Fruit fly (Drosophila melanogaster) whole organism, embryonic: ENCODE data around the gene mol.
A peak's percentile ranks its signal among the peaks of the same experiment; 100 is the strongest.

ENCODE experiments used
- Aef1 ChIP-seq: fragments of 200-800 bp; sonication (Bioruptor generic); IDR thresholded peaks from 3 replicates; pipeline ENCODE4 v1.3.6; 2022; ENCODE audit warnings: missing biosample characterization, missing genetic modification characterization
- Asciz ChIP-seq: fragments of 200-800 bp; sonication (Bioruptor generic); optimal IDR thresholded peaks from 2 replicates; lab custom pipeline; 2017; ENCODE audit warnings: missing biosample characterization, mild to moderate bottlenecking, missing genetic modification characterization, missing genetic modification reagents
- Bteb2 ChIP-seq: fragments of 200-800 bp; sonication (Bioruptor generic); optimal IDR thresholded peaks from 2 replicates; lab custom pipeline; 2016; ENCODE audit warnings: missing biosample characterization, missing genetic modification characterization
- CG10959 ChIP-seq: fragments of 200-800 bp; sonication (Bioruptor generic); IDR thresholded peaks from 2 replicates; pipeline ENCODE4 v1.3.6; 2022; ENCODE audit warnings: missing biosample characterization, missing genetic modification characterization
- CG11247 ChIP-seq: fragments of 200-800 bp; sonication (Bioruptor generic); IDR thresholded peaks from 2 replicates; pipeline ENCODE4 v1.3.6; 2022; ENCODE audit warnings: missing biosample characterization, missing genetic modification characterization
- CG11695 ChIP-seq: fragments of 200-800 bp; sonication (Bioruptor generic); IDR thresholded peaks from 3 replicates; pipeline ENCODE4 v1.3.6; 2022; ENCODE audit warnings: missing biosample characterization, missing genetic modification characterization
- CG11696 ChIP-seq: fragments of 200-800 bp; sonication (Bioruptor generic); IDR thresholded peaks from 2 replicates; pipeline ENCODE4 v1.3.6; 2022; ENCODE audit warnings: missing biosample characterization, missing genetic modification characterization
- CG11723 ChIP-seq: fragments of 200-800 bp; sonication (Bioruptor generic); optimal IDR thresholded peaks from 2 replicates; lab custom pipeline; 2017; ENCODE audit warnings: missing biosample characterization, mild to moderate bottlenecking, missing genetic modification characterization
- CG12104 ChIP-seq: fragments of 200-800 bp; sonication (Bioruptor generic); optimal IDR thresholded peaks from 3 replicates; lab custom pipeline; 2016; ENCODE audit warnings: missing biosample characterization, missing genetic modification characterization
- CG17186 ChIP-seq: fragments of 200-800 bp; sonication (Bioruptor generic); optimal IDR thresholded peaks from 3 replicates; lab custom pipeline; 2017; ENCODE audit warnings: missing biosample characterization, missing genetic modification reagents, missing genetic modification characterization
- CG17328 ChIP-seq: fragments of 200-800 bp; sonication (Bioruptor generic); IDR thresholded peaks from 2 replicates; pipeline ENCODE4 v1.3.6; 2022; ENCODE audit warnings: missing biosample characterization, missing genetic modification characterization
- CG17385 ChIP-seq: fragments of 200-800 bp; sonication (Bioruptor generic); optimal IDR thresholded peaks from 3 replicates; lab custom pipeline; 2018; ENCODE audit warnings: missing biosample characterization, mild to moderate bottlenecking, missing genetic modification characterization
- CG1792 ChIP-seq: fragments of 200-800 bp; sonication (Bioruptor generic); optimal IDR thresholded peaks from 2 replicates; lab custom pipeline; 2016; ENCODE audit warnings: missing biosample characterization, missing genetic modification characterization
- CG18476 ChIP-seq: fragments of 200-800 bp; sonication (Bioruptor generic); optimal IDR thresholded peaks from 2 replicates; lab custom pipeline; 2016; ENCODE audit warnings: missing biosample characterization, mild to moderate bottlenecking, missing genetic modification characterization
- CG18599 ChIP-seq: fragments of 200-800 bp; sonication (Bioruptor generic); optimal IDR thresholded peaks from 3 replicates; lab custom pipeline; 2017; ENCODE audit warnings: missing biosample characterization, missing genetic modification characterization, mild to moderate bottlenecking, moderate library complexity, missing genetic modification reagents
- CG2129 ChIP-seq: fragments of 200-800 bp; sonication (Bioruptor generic); IDR thresholded peaks from 2 replicates; pipeline ENCODE4 v1.3.6; 2022; ENCODE audit warnings: missing biosample characterization, missing genetic modification characterization; ENCODE audit not compliant: partially characterized antibody
- CG3065 ChIP-seq: fragments of 200-800 bp; sonication (Bioruptor generic); optimal IDR thresholded peaks from 2 replicates; lab custom pipeline; 2016; ENCODE audit warnings: missing biosample characterization, missing genetic modification characterization
- CG32767 ChIP-seq: fragments of 200-800 bp; sonication (Bioruptor generic); IDR thresholded peaks from 2 replicates; pipeline ENCODE4 v1.3.6; 2022; ENCODE audit warnings: missing biosample characterization, missing genetic modification characterization
- CG6813 ChIP-seq: fragments of 200-800 bp; sonication (Bioruptor generic); optimal IDR thresholded peaks from 2 replicates; lab custom pipeline; 2017; ENCODE audit warnings: missing biosample characterization, missing genetic modification characterization, mild to moderate bottlenecking, moderate library complexity, missing genetic modification reagents
- CG7556 ChIP-seq: fragments of 200-800 bp; sonication (Bioruptor generic); optimal IDR thresholded peaks from 2 replicates; lab custom pipeline; 2017; ENCODE audit warnings: missing biosample characterization, mild to moderate bottlenecking, missing genetic modification characterization
- CG9727 ChIP-seq: fragments of 200-800 bp; sonication (Bioruptor generic); optimal IDR thresholded peaks from 3 replicates; lab custom pipeline; 2017; ENCODE audit warnings: missing biosample characterization, mild to moderate bottlenecking, missing genetic modification characterization
- CTCF ChIP-seq: fragments of 200-800 bp; sonication (Bioruptor generic); optimal IDR thresholded peaks from 2 replicates; lab custom pipeline; 2017; ENCODE audit warnings: missing biosample characterization, mild to moderate bottlenecking, missing genetic modification characterization, moderate library complexity
- HHEX ChIP-seq: fragments of 200-800 bp; sonication (Bioruptor generic); optimal IDR thresholded peaks from 3 replicates; lab custom pipeline; 2017; ENCODE audit warnings: missing biosample characterization, mild to moderate bottlenecking, missing genetic modification characterization, missing genetic modification reagents
- HLH4C ChIP-seq: fragments of 200-800 bp; sonication (Bioruptor generic); IDR thresholded peaks from 3 replicates; pipeline ENCODE4 v1.3.6; 2022; ENCODE audit warnings: missing biosample characterization, missing genetic modification characterization; ENCODE audit not compliant: partially characterized antibody
- Hand ChIP-seq: fragments of 200-800 bp; sonication (Bioruptor generic); optimal IDR thresholded peaks from 2 replicates; lab custom pipeline; 2017; ENCODE audit warnings: mild to moderate bottlenecking, missing biosample characterization, missing genetic modification reagents, missing genetic modification characterization
- Hmr ChIP-seq: fragments of 200-800 bp; sonication (Bioruptor generic); optimal IDR thresholded peaks from 3 replicates; lab custom pipeline; 2017; ENCODE audit warnings: mild to moderate bottlenecking, missing biosample characterization, missing genetic modification reagents, missing genetic modification characterization
- NC2α ChIP-seq: fragments of 200-800 bp; sonication (Bioruptor generic); optimal IDR thresholded peaks from 2 replicates; lab custom pipeline; 2016; ENCODE audit warnings: missing biosample characterization, missing genetic modification characterization
- NFAT ChIP-seq: fragments of 200-800 bp; sonication (Bioruptor generic); IDR thresholded peaks from 2 replicates; pipeline ENCODE4 v1.3.6; 2022; ENCODE audit warnings: missing biosample characterization, missing genetic modification characterization
- NK7.1 ChIP-seq: fragments of 200-800 bp; sonication (Bioruptor generic); optimal IDR thresholded peaks from 3 replicates; lab custom pipeline; 2016; ENCODE audit warnings: missing biosample characterization, missing genetic modification characterization
- NfI ChIP-seq: fragments of 200-800 bp; sonication (Bioruptor generic); optimal IDR thresholded peaks from 3 replicates; lab custom pipeline; 2018; ENCODE audit warnings: missing biosample characterization, mild to moderate bottlenecking, missing genetic modification characterization, moderate library complexity
- Side ChIP-seq: fragments of 200-800 bp; sonication (Bioruptor generic); optimal IDR thresholded peaks from 2 replicates; lab custom pipeline; 2016; ENCODE audit warnings: missing biosample characterization, missing genetic modification characterization
- ase ChIP-seq: fragments of 200-800 bp; sonication (Bioruptor generic); IDR thresholded peaks from 3 replicates; pipeline ENCODE4 v1.3.6; 2022; ENCODE audit warnings: missing biosample characterization, missing genetic modification characterization
- caup ChIP-seq: fragments of 200-800 bp; sonication (Bioruptor generic); optimal IDR thresholded peaks from 3 replicates; lab custom pipeline; 2017; ENCODE audit warnings: missing biosample characterization, mild to moderate bottlenecking, missing genetic modification characterization, moderate library complexity; ENCODE audit not compliant: severe bottlenecking
- chif ChIP-seq, 2 experiments: fragments of 200-800 bp; sonication (Bioruptor generic); optimal IDR thresholded peaks; 3 replicates each; lab custom pipeline; 2016; ENCODE audit warnings: missing biosample characterization in 2 of 2, missing genetic modification characterization in 2 of 2
- chinmo ChIP-seq: fragments of 200-800 bp; sonication (Bioruptor generic); IDR thresholded peaks from 4 replicates; pipeline ENCODE4 v1.3.6; 2022; ENCODE audit warnings: missing biosample characterization, missing genetic modification characterization; ENCODE audit not compliant: partially characterized antibody
- en ChIP-seq: fragments of 200-800 bp; sonication (Bioruptor generic); optimal IDR thresholded peaks from 2 replicates; lab custom pipeline; 2016; ENCODE audit warnings: missing biosample characterization, missing genetic modification characterization
- ewg ChIP-seq: fragments of 200-800 bp; sonication (Bioruptor generic); optimal IDR thresholded peaks from 3 replicates; lab custom pipeline; 2017; ENCODE audit warnings: mild to moderate bottlenecking, missing biosample characterization, missing genetic modification reagents, missing genetic modification characterization
- hb ChIP-seq: fragments of 200-800 bp; sonication (Bioruptor generic); IDR thresholded peaks from 3 replicates; pipeline ENCODE4 v1.3.6; 2022; ENCODE audit warnings: missing biosample characterization, missing genetic modification characterization; ENCODE audit not compliant: partially characterized antibody
- mirr ChIP-seq: fragments of 200-800 bp; sonication (Bioruptor generic); optimal IDR thresholded peaks from 3 replicates; lab custom pipeline; 2018; ENCODE audit warnings: missing biosample characterization, mild to moderate bottlenecking, missing genetic modification characterization
- oc ChIP-seq: fragments of 200-800 bp; sonication (Bioruptor generic); optimal IDR thresholded peaks from 2 replicates; lab custom pipeline; 2018; ENCODE audit warnings: missing biosample characterization, mild to moderate bottlenecking, missing genetic modification characterization, moderate library complexity
- prd ChIP-seq, 3 experiments: fragments of >200 bp in 2 of 3; fragments of 200-800 bp in 1 of 3; sonication (Bioruptor generic) in 1 of 3; optimal IDR thresholded peaks in 2 of 3; IDR thresholded peaks in 1 of 3; 2 replicates in 2 of 3; 3 replicates in 1 of 3; pipeline versions ENCODE4 v1.3.6 to Lab custom; 2017 to 2022; ENCODE audit warnings: missing biosample characterization in 1 of 3, missing genetic modification characterization in 1 of 3
- sc ChIP-seq, 3 experiments: fragments of >200 bp in 2 of 3; fragments of 200-800 bp in 1 of 3; sonication (Bioruptor generic) in 1 of 3; optimal IDR thresholded peaks; 2 replicates in 2 of 3; 3 replicates in 1 of 3; lab custom pipeline; 2017; ENCODE audit warnings: mild to moderate bottlenecking in 1 of 3, missing biosample characterization in 1 of 3, missing genetic modification characterization in 1 of 3, missing genetic modification reagents in 1 of 3
- slp2 ChIP-seq: fragments of 200-800 bp; sonication (Bioruptor generic); optimal IDR thresholded peaks from 2 replicates; lab custom pipeline; 2016; ENCODE audit warnings: missing biosample characterization, missing genetic modification characterization
- sna ChIP-seq: fragments of 200-800 bp; sonication (Bioruptor generic); IDR thresholded peaks from 2 replicates; pipeline ENCODE4 v1.3.6; 2022; ENCODE audit warnings: missing biosample characterization, missing genetic modification characterization; ENCODE audit not compliant: partially characterized antibody
- tio ChIP-seq: fragments of 200-800 bp; sonication (Bioruptor generic); optimal IDR thresholded peaks from 2 replicates; lab custom pipeline; 2017; ENCODE audit warnings: missing biosample characterization, missing genetic modification characterization, inconsistent platforms
- usp ChIP-seq: fragments of >200 bp; optimal IDR thresholded peaks from 2 replicates; lab custom pipeline; 2017; ENCODE audit warnings: missing biosample characterization, missing genetic modification characterization
- vfl ChIP-seq: fragments of 200-800 bp; sonication (Bioruptor generic); optimal IDR thresholded peaks from 2 replicates; lab custom pipeline; 2016; ENCODE audit warnings: missing biosample characterization, missing genetic modification characterization

Gene mol

dm6 chr2L:14995594-14996463, 1.5 kb downstream of the mol start (continued):
- TF ChIP-seq ase (GFP tag; lab: Robert Waterston, UW): peak; percentile 92
- TF ChIP-seq Hmr (GFP tag; lab: Kevin White, UChicago): peak; percentile 87
- TF ChIP-seq CTCF: peak; percentile 23
- TF ChIP-seq CG11723: peak; percentile 74
- no peak for TF ChIP-seq prd (optimal IDR thresholded peaks at IDR 0.05; lab: Kevin White, UChicago)
- peak; percentile 92 for TF ChIP-seq prd (GFP tag; IDR thresholded peaks at IDR 0.05; lab: Robert Waterston, UW)
- peak; percentile 96 for TF ChIP-seq Aef1
- TF ChIP-seq HLH4C (GFP tag; lab: Robert Waterston, UW): no peak
- peak; percentile 56 for TF ChIP-seq sna (GFP tag; lab: Robert Waterston, UW)
- peak; percentile 82 for TF ChIP-seq CG11696 (GFP tag; lab: Robert Waterston, UW)
- peak; percentile 92 for TF ChIP-seq CG7556 (GFP tag; lab: Kevin White, UChicago)
- TF ChIP-seq hb (GFP tag; lab: Robert Waterston, UW): no peak
- peak; percentile 46 to 55 for TF ChIP-seq chif (GFP tag; optimal IDR thresholded peaks at IDR 0.05; lab: Kevin White, UChicago)
- TF ChIP-seq CG17328 (GFP tag; lab: Robert Waterston, UW): peak; percentile 95
- TF ChIP-seq mirr: peak; percentile 62
- TF ChIP-seq CG2129 (GFP tag; lab: Robert Waterston, UW): no peak
- TF ChIP-seq slp2 (GFP tag; lab: Kevin White, UChicago): no peak
- TF ChIP-seq CG11695 (GFP tag; lab: Robert Waterston, UW): peak; percentile 94
- TF ChIP-seq vfl (GFP tag; lab: Kevin White, UChicago): peak; percentile 53
- no peak for TF ChIP-seq NC2α (GFP tag; lab: Kevin White, UChicago)
- TF ChIP-seq Hand: peak; percentile 44
- peak; percentile 89 for TF ChIP-seq HHEX
- TF ChIP-seq en (GFP tag; lab: Kevin White, UChicago): peak; percentile 34
- peak; percentile 90 for TF ChIP-seq CG18599 (GFP tag; lab: Kevin White, UChicago)
- peak; percentile 91 for TF ChIP-seq CG3065 (GFP tag; lab: Kevin White, UChicago)
- peak; percentile 40 for TF ChIP-seq Bteb2
- peak; percentile 45 for TF ChIP-seq Side (GFP tag; lab: Kevin White, UChicago)
- TF ChIP-seq CG18476 (GFP tag; lab: Kevin White, UChicago): peak; percentile 78
- peak; percentile 87 for TF ChIP-seq CG17385 (GFP tag; lab: Kevin White, UChicago)
- peak; percentile 14 for TF ChIP-seq CG1792
- peak; percentile 71 for TF ChIP-seq CG6813 (GFP tag; lab: Kevin White, UChicago)
- TF ChIP-seq CG9727 (GFP tag; lab: Kevin White, UChicago): peak; percentile 92
- peak; percentile 56 for TF ChIP-seq CG17186 (GFP tag; lab: Kevin White, UChicago)
- no peak for TF ChIP-seq usp (GFP tag; lab: Kevin White, UChicago)
- TF ChIP-seq CG12104 (GFP tag; lab: Kevin White, UChicago): peak; percentile 88
- 0 out of 2 replicates have a peak, but pooled peaks have one; percentile 22 for TF ChIP-seq NFAT (GFP tag; lab: Robert Waterston, UW)
- peak; percentile 92 for TF ChIP-seq Asciz (GFP tag; lab: Kevin White, UChicago)
- peak; percentile 81 for TF ChIP-seq ewg
- no peak for TF ChIP-seq NK7.1 (GFP tag; lab: Kevin White, UChicago)
- peak; percentile 92 for TF ChIP-seq CG32767 (GFP tag; lab: Robert Waterston, UW)
- TF ChIP-seq oc (tag; lab: Kevin White, UChicago): peak; percentile 92
- TF ChIP-seq sc (optimal IDR thresholded peaks at IDR 0.05; lab: Kevin White, UChicago): no peak
- peak; percentile 86 for TF ChIP-seq sc (GFP tag; optimal IDR thresholded peaks at IDR 0.05; lab: Kevin White, UChicago)
- TF ChIP-seq CG10959 (GFP tag; lab: Robert Waterston, UW): peak; percentile 87
- peak; percentile 82 for TF ChIP-seq tio
- peak; percentile 81 for TF ChIP-seq CG11247 (GFP tag; lab: Robert Waterston, UW)
- peak; percentile 86; the same call in 1 of the 4 replicates for TF ChIP-seq chinmo (GFP tag; lab: Robert Waterston, UW)
- peak; percentile 83 for TF ChIP-seq caup (GFP tag; lab: Kevin White, UChicago)
- peak; percentile 73 for TF ChIP-seq NfI (GFP tag; lab: Kevin White, UChicago)
